Fruit fly (Drosophila melanogaster) whole organism, embryonic: ENCODE results near the gene RpS20.

Source experiments
- Abd-B ChIP-seq: fragments of 200-800 bp; sonication (Bioruptor generic); optimal IDR thresholded peaks from 2 replicates; lab custom pipeline; 2018; ENCODE audit warnings: missing biosample characterization, mild to moderate bottlenecking, missing genetic modification characterization, moderate library complexity
- Asciz ChIP-seq: fragments of 200-800 bp; sonication (Bioruptor generic); optimal IDR thresholded peaks from 2 replicates; lab custom pipeline; 2017; ENCODE audit warnings: missing biosample characterization, mild to moderate bottlenecking, missing genetic modification characterization, missing genetic modification reagents
- Atf3 ChIP-seq: fragments of 200-800 bp; sonication (Bioruptor generic); optimal IDR thresholded peaks from 3 replicates; lab custom pipeline; 2016; ENCODE audit warnings: missing biosample characterization, missing genetic modification characterization
- B-H1 ChIP-seq: fragments of 200-800 bp; sonication (Bioruptor generic); IDR thresholded peaks from 3 replicates; pipeline ENCODE4 v1.3.6; 2022; ENCODE audit warnings: missing biosample characterization, missing genetic modification characterization
- CG10147 ChIP-seq: fragments of 200-800 bp; sonication (Bioruptor generic); optimal IDR thresholded peaks from 2 replicates; lab custom pipeline; 2019; ENCODE audit warnings: missing biosample characterization, mild to moderate bottlenecking, missing genetic modification characterization, moderate library complexity
- CG10209 ChIP-seq: fragments of 200-800 bp; sonication (Bioruptor generic); optimal IDR thresholded peaks from 3 replicates; lab custom pipeline; 2017; ENCODE audit warnings: missing biosample characterization, mild to moderate bottlenecking, missing genetic modification characterization, missing genetic modification reagents
- CG11247 ChIP-seq: fragments of 200-800 bp; sonication (Bioruptor generic); IDR thresholded peaks from 2 replicates; pipeline ENCODE4 v1.3.6; 2022; ENCODE audit warnings: missing biosample characterization, missing genetic modification characterization
- CG12391 ChIP-seq: fragments of 200-800 bp; sonication (Bioruptor generic); optimal IDR thresholded peaks from 3 replicates; lab custom pipeline; 2018; ENCODE audit warnings: missing biosample characterization, mild to moderate bottlenecking, missing genetic modification characterization, moderate library complexity
- CG17328 ChIP-seq: fragments of 200-800 bp; sonication (Bioruptor generic); IDR thresholded peaks from 2 replicates; pipeline ENCODE4 v1.3.6; 2022; ENCODE audit warnings: missing biosample characterization, missing genetic modification characterization
- CG17912 ChIP-seq: fragments of 200-800 bp; sonication (Bioruptor generic); optimal IDR thresholded peaks from 2 replicates; lab custom pipeline; 2018; ENCODE audit warnings: missing biosample characterization, mild to moderate bottlenecking, missing genetic modification characterization
- CG1792 ChIP-seq: fragments of 200-800 bp; sonication (Bioruptor generic); optimal IDR thresholded peaks from 2 replicates; lab custom pipeline; 2016; ENCODE audit warnings: missing biosample characterization, missing genetic modification characterization
- CG18764 ChIP-seq: fragments of 200-800 bp; sonication (Bioruptor generic); optimal IDR thresholded peaks from 3 replicates; lab custom pipeline; 2016; ENCODE audit warnings: missing biosample characterization, missing genetic modification characterization
- CG2129 ChIP-seq: fragments of 200-800 bp; sonication (Bioruptor generic); IDR thresholded peaks from 2 replicates; pipeline ENCODE4 v1.3.6; 2022; ENCODE audit warnings: missing biosample characterization, missing genetic modification characterization; ENCODE audit not compliant: partially characterized antibody
- CG3838 ChIP-seq: fragments of 200-800 bp; sonication (Bioruptor generic); optimal IDR thresholded peaks from 3 replicates; lab custom pipeline; 2016; ENCODE audit warnings: missing biosample characterization, missing genetic modification characterization
- CG4424 ChIP-seq: fragments of 200-800 bp; sonication (Bioruptor generic); optimal IDR thresholded peaks from 3 replicates; lab custom pipeline; 2016; ENCODE audit warnings: missing biosample characterization, missing genetic modification characterization
- CG5180 ChIP-seq: fragments of 200-800 bp; sonication (Bioruptor generic); optimal IDR thresholded peaks from 3 replicates; lab custom pipeline; 2017; ENCODE audit warnings: missing biosample characterization, missing genetic modification characterization, mild to moderate bottlenecking, moderate library complexity, missing genetic modification reagents
- CG6272 ChIP-seq: fragments of 200-800 bp; sonication (Bioruptor generic); IDR thresholded peaks from 2 replicates; pipeline ENCODE4 v1.3.6; 2022; ENCODE audit warnings: missing biosample characterization, missing genetic modification characterization
- CG6683 ChIP-seq: fragments of 200-800 bp; sonication (Bioruptor generic); optimal IDR thresholded peaks from 2 replicates; lab custom pipeline; 2017; ENCODE audit warnings: missing biosample characterization, mild to moderate bottlenecking, missing genetic modification characterization, missing genetic modification reagents
- CG7372 ChIP-seq: fragments of 200-800 bp; sonication (Bioruptor generic); IDR thresholded peaks from 2 replicates; pipeline ENCODE4 v1.3.6; 2022; ENCODE audit warnings: missing biosample characterization, missing genetic modification characterization
- CG7556 ChIP-seq: fragments of 200-800 bp; sonication (Bioruptor generic); optimal IDR thresholded peaks from 2 replicates; lab custom pipeline; 2017; ENCODE audit warnings: missing biosample characterization, mild to moderate bottlenecking, missing genetic modification characterization
- CG8388 ChIP-seq: fragments of 200-800 bp; sonication (Bioruptor generic); optimal IDR thresholded peaks from 2 replicates; lab custom pipeline; 2019; ENCODE audit warnings: missing biosample characterization, mild to moderate bottlenecking, missing genetic modification characterization, moderate library complexity
- CG9215 ChIP-seq: fragments of 200-800 bp; sonication (Bioruptor generic); IDR thresholded peaks from 2 replicates; pipeline ENCODE4 v1.3.6; 2022; ENCODE audit warnings: missing biosample characterization, missing genetic modification characterization
- Deaf1 ChIP-seq: fragments of 200-800 bp; optimal IDR thresholded peaks from 3 replicates; lab custom pipeline; 2019; ENCODE audit warnings: missing biosample characterization, mild to moderate bottlenecking, missing genetic modification characterization, moderate library complexity
- Dip2 ChIP-seq: fragments of 200-800 bp; sonication (Bioruptor generic); IDR thresholded peaks from 2 replicates; pipeline ENCODE4 v1.3.6; 2022; ENCODE audit warnings: missing biosample characterization, missing genetic modification characterization
- Elba2 ChIP-seq: fragments of 200-800 bp; sonication (Bioruptor generic); optimal IDR thresholded peaks from 3 replicates; lab custom pipeline; 2016; ENCODE audit warnings: missing biosample characterization, missing genetic modification characterization
- H15 ChIP-seq: fragments of 200-800 bp; sonication (Bioruptor generic); IDR thresholded peaks from 3 replicates; pipeline ENCODE4 v1.3.6; 2022; ENCODE audit warnings: missing biosample characterization, missing genetic modification characterization
- HLH4C ChIP-seq: fragments of 200-800 bp; sonication (Bioruptor generic); IDR thresholded peaks from 3 replicates; pipeline ENCODE4 v1.3.6; 2022; ENCODE audit warnings: missing biosample characterization, missing genetic modification characterization; ENCODE audit not compliant: partially characterized antibody
- Hr51 ChIP-seq, 2 experiments: fragments of 200-800 bp; sonication (Bioruptor generic); optimal IDR thresholded peaks; 2 replicates in 1 of 2; 3 replicates in 1 of 2; lab custom pipeline; 2016 to 2018; ENCODE audit warnings: missing biosample characterization in 2 of 2, missing genetic modification characterization in 2 of 2, mild to moderate bottlenecking in 1 of 2, moderate library complexity in 1 of 2
- Lhr ChIP-seq: fragments of 200-800 bp; sonication (Bioruptor generic); optimal IDR thresholded peaks from 3 replicates; lab custom pipeline; 2017; ENCODE audit warnings: mild to moderate bottlenecking, missing biosample characterization, missing genetic modification reagents, missing genetic modification characterization
- MESR4 ChIP-seq: fragments of 200-800 bp; sonication (Bioruptor generic); optimal IDR thresholded peaks from 2 replicates; lab custom pipeline; 2018; ENCODE audit warnings: missing biosample characterization, mild to moderate bottlenecking, missing genetic modification characterization, moderate library complexity
- Mes4 ChIP-seq: fragments of 200-800 bp; sonication (Bioruptor generic); optimal IDR thresholded peaks from 2 replicates; lab custom pipeline; 2016; ENCODE audit warnings: missing biosample characterization, missing genetic modification characterization
- Scr ChIP-seq: fragments of 200-800 bp; sonication (Bioruptor generic); IDR thresholded peaks from 2 replicates; pipeline ENCODE4 v1.3.6; 2022; ENCODE audit warnings: missing biosample characterization, missing genetic modification characterization; ENCODE audit not compliant: partially characterized antibody
- Six4 ChIP-seq: fragments of 200-800 bp; sonication (Bioruptor generic); optimal IDR thresholded peaks from 2 replicates; lab custom pipeline; 2016; ENCODE audit warnings: missing biosample characterization, missing genetic modification characterization
- Usf ChIP-seq: fragments of 200-800 bp; sonication (Bioruptor generic); optimal IDR thresholded peaks from 2 replicates; lab custom pipeline; 2017; ENCODE audit warnings: missing genotype, missing biosample characterization, missing genetic modification characterization
- bbx ChIP-seq: fragments of 200-800 bp; sonication (Bioruptor generic); IDR thresholded peaks from 2 replicates; pipeline ENCODE4 v1.3.6; 2022; ENCODE audit warnings: missing biosample characterization, missing genetic modification characterization; ENCODE audit not compliant: partially characterized antibody
- chm ChIP-seq: fragments of 200-800 bp; sonication (Bioruptor generic); IDR thresholded peaks from 2 replicates; pipeline ENCODE4 v1.3.6; 2022; ENCODE audit warnings: missing biosample characterization, missing genetic modification characterization
- dm ChIP-seq: fragments of 200-800 bp; sonication (Bioruptor generic); optimal IDR thresholded peaks from 3 replicates; lab custom pipeline; 2016; ENCODE audit warnings: missing biosample characterization, missing genetic modification characterization
- emc ChIP-seq: fragments of 200-800 bp; sonication (Bioruptor generic); optimal IDR thresholded peaks from 2 replicates; lab custom pipeline; 2016; ENCODE audit warnings: missing biosample characterization, missing genetic modification characterization
- esg ChIP-seq: fragments of 200-800 bp; sonication (Bioruptor generic); conservative IDR thresholded peaks from 2 replicates; pipeline ENCODE4 v1.3.6; 2022; ENCODE audit warnings: missing biosample characterization, missing genetic modification characterization
- hb ChIP-seq: fragments of 200-800 bp; sonication (Bioruptor generic); IDR thresholded peaks from 3 replicates; pipeline ENCODE4 v1.3.6; 2022; ENCODE audit warnings: missing biosample characterization, missing genetic modification characterization; ENCODE audit not compliant: partially characterized antibody
- lmd ChIP-seq: fragments of 200-800 bp; sonication (Bioruptor generic); IDR thresholded peaks from 2 replicates; pipeline ENCODE4 v1.3.6; 2022; ENCODE audit warnings: missing biosample characterization, missing genetic modification characterization
- mirr ChIP-seq: fragments of 200-800 bp; sonication (Bioruptor generic); optimal IDR thresholded peaks from 3 replicates; lab custom pipeline; 2018; ENCODE audit warnings: missing biosample characterization, mild to moderate bottlenecking, missing genetic modification characterization
- mld ChIP-seq: fragments of 200-800 bp; sonication (Bioruptor generic); IDR thresholded peaks from 3 replicates; pipeline ENCODE4 v1.3.6; 2022; ENCODE audit warnings: missing biosample characterization, missing genetic modification characterization; ENCODE audit not compliant: partially characterized antibody
- sc ChIP-seq, 3 experiments: fragments of >200 bp in 2 of 3; fragments of 200-800 bp in 1 of 3; sonication (Bioruptor generic) in 1 of 3; optimal IDR thresholded peaks; 2 replicates in 2 of 3; 3 replicates in 1 of 3; lab custom pipeline; 2017; ENCODE audit warnings: mild to moderate bottlenecking in 1 of 3, missing biosample characterization in 1 of 3, missing genetic modification characterization in 1 of 3, missing genetic modification reagents in 1 of 3
- schlank ChIP-seq: fragments of 200-800 bp; sonication (Bioruptor generic); optimal IDR thresholded peaks from 2 replicates; lab custom pipeline; 2018; ENCODE audit warnings: missing biosample characterization, mild to moderate bottlenecking, missing genetic modification characterization
- stwl ChIP-seq: fragments of 200-800 bp; sonication (Bioruptor generic); optimal IDR thresholded peaks from 3 replicates; lab custom pipeline; 2018; ENCODE audit warnings: missing biosample characterization, mild to moderate bottlenecking, missing genetic modification characterization, moderate library complexity
- tio ChIP-seq: fragments of 200-800 bp; sonication (Bioruptor generic); optimal IDR thresholded peaks from 2 replicates; lab custom pipeline; 2017; ENCODE audit warnings: missing biosample characterization, missing genetic modification characterization, inconsistent platforms
- trem ChIP-seq: fragments of 200-800 bp; optimal IDR thresholded peaks from 3 replicates; lab custom pipeline; 2019; ENCODE audit warnings: missing biosample characterization, mild to moderate bottlenecking, missing genetic modification characterization, moderate library complexity
- trh ChIP-seq: fragments of 200-800 bp; sonication (Bioruptor generic); optimal IDR thresholded peaks from 2 replicates; lab custom pipeline; 2016; ENCODE audit warnings: missing biosample characterization, missing genetic modification characterization
- zfh2 ChIP-seq: fragments of 200-800 bp; sonication (Bioruptor generic); optimal IDR thresholded peaks from 2 replicates; lab custom pipeline; 2016; ENCODE audit warnings: missing biosample characterization, missing genetic modification characterization

The RpS20 gene

dm6 chr3R:20833664-20834063, 11.7 kb downstream of the RpS20 start (continued):
- peak; percentile 7 for TF ChIP-seq tio (GFP tag; lab: Kevin White, UChicago)
- TF ChIP-seq H15 (GFP tag; lab: Robert Waterston, UW) = no peak
- no peak for TF ChIP-seq mirr (GFP tag; lab: Kevin White, UChicago)
- TF ChIP-seq schlank (tag; lab: Kevin White, UChicago) = no peak
- no peak for TF ChIP-seq CG10147 (GFP tag; lab: Kevin White, UChicago)
- TF ChIP-seq CG17912 (GFP tag; lab: Kevin White, UChicago) = no peak
- TF ChIP-seq chm (GFP tag; lab: Robert Waterston, UW) = no peak
- TF ChIP-seq CG6683 (GFP tag; lab: Kevin White, UChicago) = no peak
- no peak for TF ChIP-seq dm
- no peak for TF ChIP-seq CG9215 (GFP tag; lab: Robert Waterston, UW)
- no peak for TF ChIP-seq CG10209 (GFP tag; lab: Kevin White, UChicago)
- no peak for TF ChIP-seq Scr
- TF ChIP-seq CG7556 = no peak
- TF ChIP-seq zfh2 = no peak
- TF ChIP-seq CG18764 (GFP tag; lab: Kevin White, UChicago) = no peak
- no peak for TF ChIP-seq Asciz (GFP tag; lab: Kevin White, UChicago)
- no peak for TF ChIP-seq hb (GFP tag; lab: Robert Waterston, UW)
- no peak for TF ChIP-seq stwl (tag; lab: Kevin White, UChicago)
- no peak for TF ChIP-seq trh
- TF ChIP-seq Usf (GFP tag; lab: Kevin White, UChicago) = no peak
- no peak for TF ChIP-seq CG1792 (GFP tag; lab: Kevin White, UChicago)
- no peak for TF ChIP-seq Elba2 (GFP tag; lab: Kevin White, UChicago)
- no peak for TF ChIP-seq B-H1 (GFP tag; lab: Robert Waterston, UW)
- TF ChIP-seq CG11247 (GFP tag; lab: Robert Waterston, UW) = no peak
- TF ChIP-seq CG2129 (GFP tag; lab: Robert Waterston, UW) = no peak
- TF ChIP-seq Deaf1 (tag; lab: Kevin White, UChicago) = no peak
- TF ChIP-seq CG5180 (GFP tag; lab: Kevin White, UChicago) = no peak
- TF ChIP-seq Lhr (GFP tag; lab: Kevin White, UChicago) = no peak
- TF ChIP-seq esg (GFP tag; lab: Robert Waterston, UW) = no peak
- peak; percentile 44 for TF ChIP-seq CG17328
- peak; percentile 45 for TF ChIP-seq CG12391 (tag; lab: Kevin White, UChicago)
- no peak for TF ChIP-seq CG7372 (GFP tag; lab: Robert Waterston, UW)
- TF ChIP-seq Hr51 (GFP tag; optimal IDR thresholded peaks at IDR 0.05; lab: Kevin White, UChicago) = peak in 1 of 2 experiments; percentile 29
- TF ChIP-seq bbx = no peak
- peak; percentile 20 for TF ChIP-seq Six4 (GFP tag; lab: Kevin White, UChicago)
- TF ChIP-seq trem = no peak
- no peak for TF ChIP-seq CG6272 (GFP tag; lab: Robert Waterston, UW)
- no peak for TF ChIP-seq Abd-B
- TF ChIP-seq lmd (GFP tag; lab: Robert Waterston, UW) = no peak; the same call in 1 of the 2 replicates
- no peak for TF ChIP-seq mld (GFP tag; lab: Robert Waterston, UW)
- no peak for TF ChIP-seq Atf3 (GFP tag; lab: Kevin White, UChicago)
- no peak for TF ChIP-seq HLH4C (GFP tag; lab: Robert Waterston, UW)
- TF ChIP-seq CG4424 (GFP tag; lab: Kevin White, UChicago) = no peak
- no peak for TF ChIP-seq emc
- no peak for TF ChIP-seq CG3838 (GFP tag; lab: Kevin White, UChicago)
- peak; percentile 30 for TF ChIP-seq CG8388 (GFP tag; lab: Kevin White, UChicago)
- TF ChIP-seq Mes4 (GFP tag; lab: Kevin White, UChicago) = peak; percentile 9
- TF ChIP-seq sc (optimal IDR thresholded peaks at IDR 0.05; lab: Kevin White, UChicago) = no peak
- no peak for TF ChIP-seq sc (GFP tag; optimal IDR thresholded peaks at IDR 0.05; lab: Kevin White, UChicago)
- TF ChIP-seq Dip2 (GFP tag; lab: Robert Waterston, UW) = no peak
- no peak for TF ChIP-seq MESR4 (GFP tag; lab: Kevin White, UChicago)
